Fruit fly (Drosophila melanogaster): ENCODE measurements around the gene RhoGAP93B.

DNA sequence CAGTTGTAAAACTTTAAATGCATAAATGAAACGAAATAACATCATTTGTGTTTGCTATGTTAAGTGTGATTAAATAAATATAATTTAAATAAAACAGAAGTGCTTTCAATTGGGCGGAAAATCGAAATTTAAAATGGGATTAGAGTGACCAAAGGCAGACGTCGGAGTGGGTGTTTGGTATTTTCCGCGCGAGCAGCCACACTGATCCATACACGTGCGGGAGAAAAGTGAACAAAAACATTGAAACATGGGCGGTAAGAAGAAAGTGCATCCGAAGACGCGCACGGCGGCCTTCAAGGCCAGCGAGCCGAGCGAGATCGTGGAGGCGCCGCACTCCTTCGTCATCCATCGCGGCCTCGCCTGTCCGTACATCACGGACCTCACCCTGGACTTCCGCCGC, 18.4 kb upstream of the RhoGAP93B start, which contains the start of gene ppan:
- no peak for TF ChIP-seq CG8478 (optimal IDR thresholded peaks at IDR 0.05)
- TF ChIP-seq CTCF (optimal IDR thresholded peaks at IDR 0.05), result no peak

Data from S2 (cell line).